Fruit fly (Drosophila melanogaster): Measurements from ENCODE around the gene CG31627.
A peak's percentile ranks its signal among the peaks of the same experiment; 100 is the strongest.

DNA sequence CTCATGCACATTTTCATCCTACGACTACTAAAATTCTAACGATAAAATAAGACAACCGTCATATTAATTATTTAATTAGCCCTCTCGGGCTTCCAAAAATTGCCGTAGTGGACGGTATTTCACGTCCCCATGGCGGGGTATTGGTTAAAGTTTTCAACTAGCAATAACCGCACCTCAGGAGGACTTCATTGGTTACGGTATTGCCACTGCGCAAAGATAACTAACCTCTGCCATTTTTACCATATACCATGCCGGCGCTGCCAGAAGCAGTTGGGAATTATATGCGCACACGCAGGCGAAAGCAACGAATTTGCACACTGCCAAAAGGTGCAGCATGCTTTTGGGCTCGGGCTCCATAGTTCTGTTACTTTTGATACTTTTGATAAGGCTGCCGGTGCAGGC is 41.9 kb downstream of the CG31627 start:
- TF ChIP-seq CG8159 (tag; optimal IDR thresholded peaks at IDR 0.05) = no peak
- TF ChIP-seq EcR (GFP tag; optimal IDR thresholded peaks at IDR 0.05) = no peak
- TF ChIP-seq Pif1A (GFP tag; optimal IDR thresholded peaks at IDR 0.05) = no peak
- TF ChIP-seq CG15710 (tag; optimal IDR thresholded peaks at IDR 0.05) = no peak
- no peak for TF ChIP-seq rn (GFP tag; IDR thresholded peaks at IDR 0.05)
- no peak for TF ChIP-seq CG9948 (tag; optimal IDR thresholded peaks at IDR 0.05)
- TF ChIP-seq CG32121 (GFP tag; IDR thresholded peaks at IDR 0.05) = peak; percentile 24; the same call in 1 of the 2 replicates
- peak; percentile 51; the same call in 1 of the 3 replicates for TF ChIP-seq CG4496 (GFP tag; IDR thresholded peaks at IDR 0.05)
- peak; percentile 38; the same call in 1 of the 2 replicates for TF ChIP-seq Ets98B (GFP tag; IDR thresholded peaks at IDR 0.05)
- TF ChIP-seq CG13204 (GFP tag; optimal IDR thresholded peaks at IDR 0.05) = no peak
- TF ChIP-seq CG34367 (tag; optimal IDR thresholded peaks at IDR 0.05) = no peak
- TF ChIP-seq CG10348 (GFP tag; IDR thresholded peaks at IDR 0.05) = no peak

All from whole organism, pupa.